Fruit fly (Drosophila melanogaster): Measurements from ENCODE around the gene Osi11.
A peak's percentile ranks its signal among the peaks of the same experiment; 100 is the strongest.

Osi11 gene

dm6 chr3R:6268657-6269056, at the start of gene Osi11:
Osi11 (minus strand) TSS chr3R:6268757.
- TF ChIP-seq CG10979 (tag; optimal IDR thresholded peaks at IDR 0.05): no peak
- TF ChIP-seq jing (GFP tag; optimal IDR thresholded peaks at IDR 0.05): no peak
- TF ChIP-seq CG10565 (GFP tag; optimal IDR thresholded peaks at IDR 0.05): no peak
- no peak for TF ChIP-seq CG8089 (GFP tag; optimal IDR thresholded peaks at IDR 0.05)
- no peak for TF ChIP-seq amos (GFP tag; IDR thresholded peaks at IDR 0.05; ENCODE audit: partially characterized antibody)
- no peak for TF ChIP-seq lbe (GFP tag; optimal IDR thresholded peaks at IDR 0.05)
- TF ChIP-seq CG15269 (tag; optimal IDR thresholded peaks at IDR 0.05): no peak
- TF ChIP-seq CG34376 (GFP tag; optimal IDR thresholded peaks at IDR 0.05): no peak
- TF ChIP-seq kay (GFP tag; optimal IDR thresholded peaks at IDR 0.05): no peak

- no peak for TF ChIP-seq eve (GFP tag; optimal IDR thresholded peaks at IDR 0.05)
- no peak for TF ChIP-seq sob (GFP tag; IDR thresholded peaks at IDR 0.05)
- TF ChIP-seq Blimp-1 (GFP tag; optimal IDR thresholded peaks at IDR 0.05): peak; percentile 42
- peak; percentile 52; the same call in 2 of the 3 replicates for TF ChIP-seq ci (GFP tag; IDR thresholded peaks at IDR 0.05)
- TF ChIP-seq kni (GFP tag; optimal IDR thresholded peaks at IDR 0.05): peak; percentile 5
- TF ChIP-seq Trl (optimal IDR thresholded peaks at IDR 0.05): peak; percentile 13 to 14
- no peak for TF ChIP-seq Trl (GFP tag; optimal IDR thresholded peaks at IDR 0.05)
- TF ChIP-seq CG11456 (GFP tag; IDR thresholded peaks at IDR 0.05): no peak
- no peak for TF ChIP-seq ftz-f1 (GFP tag; optimal IDR thresholded peaks at IDR 0.05)
- TF ChIP-seq CG18764 (GFP tag; optimal IDR thresholded peaks at IDR 0.05): no peak
- TF ChIP-seq chinmo (GFP tag; IDR thresholded peaks at IDR 0.05; ENCODE audit: partially characterized antibody): 0 out of 4 replicates have a peak, but pooled peaks have one; percentile 28
- TF ChIP-seq dati (GFP tag; IDR thresholded peaks at IDR 0.05): no peak
- no peak for TF ChIP-seq CG18599 (GFP tag; optimal IDR thresholded peaks at IDR 0.05)
- peak; percentile 98 for TF ChIP-seq Hr39 (optimal IDR thresholded peaks at IDR 0.05)
- TF ChIP-seq CG11696 (GFP tag; IDR thresholded peaks at IDR 0.05): no peak
- TF ChIP-seq CG14965 (GFP tag; optimal IDR thresholded peaks at IDR 0.05; ENCODE audit: borderline replicate concordance): no peak
- no peak for TF ChIP-seq CG2120 (GFP tag; optimal IDR thresholded peaks at IDR 0.05)
- peak; percentile 68 for TF ChIP-seq vvl (GFP tag; IDR thresholded peaks at IDR 0.05)
- TF ChIP-seq tll (GFP tag; optimal IDR thresholded peaks at IDR 0.05): peak in 1 of 2 experiments; percentile 22
- 0 out of 2 replicates have a peak, but pooled peaks have one; percentile 24 for TF ChIP-seq Dref (GFP tag; IDR thresholded peaks at IDR 0.05)
- no peak for TF ChIP-seq NFAT (GFP tag; IDR thresholded peaks at IDR 0.05)
- no peak for TF ChIP-seq pan (optimal IDR thresholded peaks at IDR 0.05)
- peak in 1 of 2 experiments; percentile 31 for TF ChIP-seq pan (GFP tag; optimal IDR thresholded peaks at IDR 0.05 in 1 of 2, IDR thresholded peaks at IDR 0.05 in 1 of 2)
- no peak for TF ChIP-seq ab (GFP tag; optimal IDR thresholded peaks at IDR 0.05)
- TF ChIP-seq pfk (GFP tag; optimal IDR thresholded peaks at IDR 0.05): no peak
- TF ChIP-seq cwo (GFP tag; optimal IDR thresholded peaks at IDR 0.05): peak; percentile 8
- no peak for TF ChIP-seq CG6854 (GFP tag; optimal IDR thresholded peaks at IDR 0.05)
These were observed 46.5 kb upstream of the Osi11 start for dm6 chr3R:6315078-6315477.

dm6 chr3R:6311641-6312259, 43.2 kb upstream of the Osi11 start, which contains the start of gene Osi17:
Osi17 (plus strand) TSS chr3R:6311772.
- no peak for TF ChIP-seq sc (optimal IDR thresholded peaks at IDR 0.05)
- TF ChIP-seq sc (GFP tag; optimal IDR thresholded peaks at IDR 0.05): no peak
- peak; percentile 22 for TF ChIP-seq Jarid2 (GFP tag; optimal IDR thresholded peaks at IDR 0.05)
- no peak for TF ChIP-seq CG6272 (GFP tag; IDR thresholded peaks at IDR 0.05)
- TF ChIP-seq Blimp-1 (GFP tag; optimal IDR thresholded peaks at IDR 0.05): peak; percentile 99
- TF ChIP-seq CG11093 (GFP tag; IDR thresholded peaks at IDR 0.05): 0 out of 3 replicates have a peak, but pooled peaks have one; percentile 11
- TF ChIP-seq Vsx1 (GFP tag; optimal IDR thresholded peaks at IDR 0.05): no peak
- 0 out of 3 replicates have a peak, but pooled peaks have one; percentile 61 for TF ChIP-seq CG2199 (GFP tag; IDR thresholded peaks at IDR 0.05)
- TF ChIP-seq ken (GFP tag; IDR thresholded peaks at IDR 0.05): 0 out of 3 replicates have a peak, but pooled peaks have one; percentile 26
